Fruit fly (Drosophila melanogaster) ovary, adult (tissue): Measurements from ENCODE around the gene fkh.

Experiments
- CG17801 ChIP-seq: fragments of 200-800 bp; optimal IDR thresholded peaks from 2 replicates; lab custom pipeline; 2019; ENCODE audit warnings: missing biosample characterization, mild to moderate bottlenecking, missing genetic modification characterization, moderate library complexity; ENCODE audit not compliant: partially characterized antibody

fkh gene

dm6 chr3R:28585076-28585821 lies at the start of gene fkh:
TSS of gene fkh (minus strand) at chr3R:28585264.
- TF ChIP-seq CG17801 (GFP tag; lab: Kevin White, UChicago) = no peak

- TF ChIP-seq CG17801 (GFP tag; lab: Kevin White, UChicago) = no peak
Measured at dm6 chr3R:28634261-28634980, 49.4 kb upstream of the fkh start.

dm6 chr3R:28633746-28634145 lies 48.7 kb upstream of the fkh start:
- peak; percentile 80 for TF ChIP-seq CG17801 (GFP tag; lab: Kevin White, UChicago)

dm6 chr3R:28631753-28632152 lies 46.7 kb upstream of the fkh start:
- no peak for TF ChIP-seq CG17801 (GFP tag; lab: Kevin White, UChicago)

- no peak for TF ChIP-seq CG17801 (GFP tag; lab: Kevin White, UChicago)
Measured at dm6 chr3R:28630861-28631260, 45.8 kb upstream of the fkh start.

- TF ChIP-seq CG17801 (GFP tag; lab: Kevin White, UChicago) = no peak
Measured at dm6 chr3R:28630092-28630491, 45.0 kb upstream of the fkh start.

dm6 chr3R:28629186-28629979 lies 44.3 kb upstream of the fkh start:
- TF ChIP-seq CG17801 (GFP tag; lab: Kevin White, UChicago) = no peak

dm6 chr3R:28628696-28629095 lies 43.6 kb upstream of the fkh start:
- TF ChIP-seq CG17801 (GFP tag; lab: Kevin White, UChicago) = no peak

- no peak for TF ChIP-seq CG17801 (GFP tag; lab: Kevin White, UChicago)
Measured at dm6 chr3R:28627267-28627666, 42.2 kb upstream of the fkh start.

- TF ChIP-seq CG17801 (GFP tag; lab: Kevin White, UChicago) = no peak
Measured at dm6 chr3R:28623564-28623963, 38.5 kb upstream of the fkh start.

- TF ChIP-seq CG17801 (GFP tag; lab: Kevin White, UChicago) = no peak
Measured at dm6 chr3R:28623115-28623514, 38.1 kb upstream of the fkh start.

dm6 chr3R:28620813-28621212 lies 35.7 kb upstream of the fkh start:
- TF ChIP-seq CG17801 (GFP tag; lab: Kevin White, UChicago) = no peak

- TF ChIP-seq CG17801 (GFP tag; lab: Kevin White, UChicago) = no peak
Measured at dm6 chr3R:28605835-28606234, 20.8 kb upstream of the fkh start, which contains the start of gene CG9986. TSS of gene CG9986 (plus strand) at chr3R:28606079.

- TF ChIP-seq CG17801 (GFP tag; lab: Kevin White, UChicago) = no peak
Measured at dm6 chr3R:28603561-28603960, 18.5 kb upstream of the fkh start.

- peak; percentile 38 for TF ChIP-seq CG17801 (GFP tag; lab: Kevin White, UChicago)
Measured at dm6 chr3R:28600144-28600792, 15.2 kb upstream of the fkh start.
